Worm (Caenorhabditis elegans) whole organism, late embryonic: ENCODE measurements around the gene F08G12.1.

Experiments
- K02D7.2 ChIP-seq: sonication (generic microtip); optimal IDR thresholded peaks from 2 replicates; lab custom pipeline; 2017; ENCODE audit warnings: mild to moderate bottlenecking, missing genetic modification characterization, missing compliant biosample characterization
- K09A11.1 ChIP-seq: sonication (generic microtip); optimal IDR thresholded peaks from 2 replicates; lab custom pipeline; 2017; ENCODE audit warnings: antibody characterized with exemption, mild to moderate bottlenecking, missing genetic modification characterization, missing compliant biosample characterization; ENCODE audit not compliant: insufficient read depth
- ahr-1 ChIP-seq: sonication (generic microtip); optimal IDR thresholded peaks from 2 replicates; lab custom pipeline; 2016; ENCODE audit warnings: missing genetic modification characterization, missing compliant biosample characterization
- ceh-14 ChIP-seq: sonication (generic microtip); optimal IDR thresholded peaks from 2 replicates; lab custom pipeline; 2016; ENCODE audit warnings: missing genotype, missing genetic modification characterization, missing compliant biosample characterization
- ceh-19 ChIP-seq: fragments of 200-800 bp; sonication (Bioruptor generic); optimal IDR thresholded peaks from 2 replicates; lab custom pipeline; 2018; ENCODE audit warnings: mild to moderate bottlenecking, missing genetic modification characterization, missing compliant biosample characterization
- ceh-6 ChIP-seq: fragments of 200-800 bp; sonication (Bioruptor generic); optimal IDR thresholded peaks from 2 replicates; lab custom pipeline; 2018; ENCODE audit warnings: mild to moderate bottlenecking, missing genetic modification characterization, missing compliant biosample characterization
- ceh-9 ChIP-seq: sonication (generic microtip); optimal IDR thresholded peaks from 2 replicates; lab custom pipeline; 2016; ENCODE audit warnings: mild to moderate bottlenecking, missing genetic modification characterization, inconsistent platforms, missing compliant biosample characterization
- che-1 ChIP-seq: sonication (generic microtip); optimal IDR thresholded peaks from 2 replicates; lab custom pipeline; 2016; ENCODE audit warnings: mild to moderate bottlenecking, missing genetic modification characterization, missing compliant biosample characterization
- dmd-4 ChIP-seq: sonication (generic microtip); optimal IDR thresholded peaks from 2 replicates; lab custom pipeline; 2016; ENCODE audit warnings: borderline replicate concordance, missing genetic modification characterization, missing compliant biosample characterization
- dve-1 ChIP-seq: sonication (generic microtip); optimal IDR thresholded peaks from 2 replicates; lab custom pipeline; 2017; ENCODE audit warnings: antibody characterized with exemption, mild to moderate bottlenecking, missing genetic modification characterization, missing compliant biosample characterization
- elt-2 ChIP-seq: sonication (generic microtip); optimal IDR thresholded peaks from 2 replicates; lab custom pipeline; 2016; ENCODE audit warnings: missing genetic modification reagents, missing genetic modification characterization, missing compliant biosample characterization
- elt-4 ChIP-seq: sonication (generic microtip); optimal IDR thresholded peaks from 2 replicates; lab custom pipeline; 2016; ENCODE audit warnings: missing genetic modification characterization, missing compliant biosample characterization
- fax-1 ChIP-seq: sonication (generic microtip); optimal IDR thresholded peaks from 2 replicates; lab custom pipeline; 2016; ENCODE audit warnings: missing genotype, missing genetic modification characterization, missing compliant biosample characterization
- hlh-13 ChIP-seq: fragments of 200-800 bp; sonication (Bioruptor generic); optimal IDR thresholded peaks from 2 replicates; lab custom pipeline; 2018; ENCODE audit warnings: mild to moderate bottlenecking, missing genetic modification characterization, missing compliant biosample characterization
- hlh-15 ChIP-seq: sonication (generic microtip); optimal IDR thresholded peaks from 2 replicates; lab custom pipeline; 2016; ENCODE audit warnings: missing genetic modification characterization, missing compliant biosample characterization
- hlh-6 ChIP-seq: sonication (generic microtip); optimal IDR thresholded peaks from 2 replicates; lab custom pipeline; 2016; ENCODE audit warnings: missing genotype, missing genetic modification characterization, missing compliant biosample characterization
- hlh-8 ChIP-seq: sonication (generic microtip); optimal IDR thresholded peaks from 2 replicates; lab custom pipeline; 2016; ENCODE audit warnings: missing genotype, missing genetic modification characterization, missing compliant biosample characterization
- madf-2 ChIP-seq: sonication (generic microtip); optimal IDR thresholded peaks from 2 replicates; lab custom pipeline; 2017; ENCODE audit warnings: missing genetic modification characterization, missing compliant biosample characterization
- nfya-1 ChIP-seq: sonication (generic microtip); optimal IDR thresholded peaks from 2 replicates; lab custom pipeline; 2017; ENCODE audit warnings: missing genetic modification characterization, mild to moderate bottlenecking, missing compliant biosample characterization, antibody characterized with exemption, moderate library complexity
- nhr-11 ChIP-seq: fragments of 150-350 bp; optimal IDR thresholded peaks from 2 replicates; lab custom pipeline; 2014; ENCODE audit warnings: missing biosample characterization, missing genetic modification characterization
- nhr-232 ChIP-seq: sonication (generic microtip); optimal IDR thresholded peaks from 2 replicates; lab custom pipeline; 2016; ENCODE audit warnings: missing genetic modification characterization, missing compliant biosample characterization
- pag-3 ChIP-seq: sonication (generic microtip); optimal IDR thresholded peaks from 2 replicates; lab custom pipeline; 2016; ENCODE audit warnings: missing compliant biosample characterization, missing genetic modification characterization, borderline replicate concordance
- pat-9 ChIP-seq: fragments of 200-800 bp; sonication (Bioruptor generic); optimal IDR thresholded peaks from 2 replicates; lab custom pipeline; 2018; ENCODE audit warnings: mild to moderate bottlenecking, missing genetic modification characterization, moderate library complexity, missing compliant biosample characterization
- pha-2 ChIP-seq: sonication (generic microtip); optimal IDR thresholded peaks from 2 replicates; lab custom pipeline; 2017; ENCODE audit warnings: mild to moderate bottlenecking, missing genetic modification characterization, missing compliant biosample characterization
- pqm-1 ChIP-seq: sonication (generic microtip); optimal IDR thresholded peaks from 2 replicates; lab custom pipeline; 2016; ENCODE audit warnings: missing genetic modification characterization, missing compliant biosample characterization
- pros-1 ChIP-seq: fragments of 150-350 bp; optimal IDR thresholded peaks from 2 replicates; lab custom pipeline; 2014; ENCODE audit warnings: missing biosample characterization, missing genetic modification reagents, missing genetic modification characterization
- rnt-1 ChIP-seq: sonication (generic microtip); optimal IDR thresholded peaks from 2 replicates; lab custom pipeline; 2016; ENCODE audit warnings: missing genetic modification characterization, missing compliant biosample characterization
- tbx-2 ChIP-seq: sonication (generic microtip); optimal IDR thresholded peaks from 2 replicates; lab custom pipeline; 2016; ENCODE audit warnings: missing genetic modification characterization, missing compliant biosample characterization
- tbx-7 ChIP-seq: sonication (generic microtip); optimal IDR thresholded peaks from 2 replicates; lab custom pipeline; 2016; ENCODE audit warnings: missing genotype, missing genetic modification characterization, missing compliant biosample characterization
- unc-3 ChIP-seq, 2 experiments: fragments of 200-800 bp in 1 of 2; sonication (Bioruptor generic) in 1 of 2; sonication (generic microtip) in 1 of 2; conservative IDR thresholded peaks in 1 of 2; optimal IDR thresholded peaks in 1 of 2; 2 replicates each; pipeline versions ENCODE4 v1.3.6 to Lab custom; 2016 to 2022; ENCODE audit warnings: missing compliant biosample characterization in 2 of 2, missing genetic modification characterization in 2 of 2, missing genetic modification reagents in 1 of 2
- unc-42 ChIP-seq: sonication (generic microtip); optimal IDR thresholded peaks from 2 replicates; lab custom pipeline; 2016; ENCODE audit warnings: missing genotype, missing genetic modification characterization, missing compliant biosample characterization
- unc-86 ChIP-seq: sonication (generic microtip); optimal IDR thresholded peaks from 2 replicates; lab custom pipeline; 2016; ENCODE audit warnings: missing genetic modification characterization, missing compliant biosample characterization

Gene F08G12.1

DNA sequence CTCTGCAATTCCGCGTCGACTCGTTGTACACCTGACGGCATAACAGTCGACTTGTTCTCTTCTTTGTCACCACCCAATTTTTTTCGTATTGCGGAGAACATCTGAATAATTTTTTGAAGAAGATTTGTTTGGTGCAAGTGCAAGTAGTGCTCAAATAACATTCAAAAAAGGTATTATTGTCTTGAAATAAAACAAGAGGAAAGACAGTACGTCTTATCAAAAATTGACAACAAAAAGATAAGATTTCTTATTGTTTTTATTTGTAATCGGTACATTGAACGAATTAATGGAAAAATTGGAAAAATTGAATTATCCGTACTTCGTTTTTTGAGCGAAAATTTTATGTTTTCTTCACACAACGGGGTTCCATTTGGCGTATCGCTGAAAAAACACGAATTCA is at the start of gene F08G12.1:
F08G12.1 (minus strand) TSS at position 101 of the 400 bp plus-strand sequence.
- TF ChIP-seq hlh-13 (GFP tag; lab: Kevin White, UChicago) (no peak), nfya-1 (tag; lab: Kevin White, UChicago) (no peak), ceh-6 (GFP tag; lab: Kevin White, UChicago) (no peak), hlh-8 (tag; lab: Kevin White, UChicago) (no peak), unc-3 (GFP tag; conservative IDR thresholded peaks at IDR 0.05; lab: Robert Waterston, UW) (no peak), unc-3 (tag; optimal IDR thresholded peaks at IDR 0.05; lab: Kevin White, UChicago) (no peak)

DNA sequence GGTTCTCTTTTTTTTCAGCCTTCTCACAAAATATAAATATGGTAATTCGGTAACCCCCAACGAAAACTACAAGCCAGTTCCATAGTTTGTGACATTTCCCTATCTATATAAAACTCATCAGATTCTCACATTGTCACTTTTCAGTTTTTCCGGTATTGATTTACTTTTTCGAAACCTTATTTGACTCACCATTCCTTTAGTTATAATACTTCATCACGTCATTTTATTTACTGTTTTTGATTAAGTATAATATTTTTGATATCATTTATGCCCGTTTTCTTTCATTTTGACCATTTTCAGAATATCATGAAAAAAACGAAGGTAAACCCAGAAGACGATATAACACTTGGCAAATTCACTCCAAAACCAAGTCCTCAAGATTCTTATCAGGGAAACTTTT is 46.2 kb upstream of the F08G12.1 start, which contains the start of gene pgp-3:
pgp-3 (plus strand) TSS at position 301 of the 400 bp plus-strand sequence.
- TF ChIP-seq fax-1, result no peak

DNA sequence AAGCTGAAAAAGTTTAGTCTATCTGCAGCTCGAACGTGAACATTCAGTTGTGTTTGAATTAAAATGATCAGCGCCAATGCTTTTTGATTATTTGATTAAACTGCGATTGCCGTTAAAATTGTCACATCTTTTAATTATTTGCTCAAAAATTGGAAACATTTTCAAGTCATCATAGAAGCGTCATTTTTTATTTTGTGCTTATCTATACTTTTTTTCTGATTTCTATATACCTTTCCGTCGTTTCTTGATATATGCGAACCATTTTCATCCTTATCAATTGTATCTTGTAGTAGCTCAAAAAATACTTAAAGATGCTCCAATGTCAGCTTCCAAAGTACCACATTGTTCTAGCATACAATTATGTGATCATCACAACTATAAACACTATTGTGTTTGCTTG is 45.6 kb upstream of the F08G12.1 start:
- no peak for TF ChIP-seq ceh-19 (GFP tag; lab: Kevin White, UChicago)
- no peak for TF ChIP-seq unc-3 (GFP tag; conservative IDR thresholded peaks at IDR 0.05; lab: Robert Waterston, UW)
- no peak for TF ChIP-seq unc-3 (tag; optimal IDR thresholded peaks at IDR 0.05; lab: Kevin White, UChicago)
- TF ChIP-seq madf-2 (tag; lab: Kevin White, UChicago), result no peak
- TF ChIP-seq rnt-1 (tag; lab: Kevin White, UChicago), result no peak
- no peak for TF ChIP-seq pha-2 (tag; lab: Kevin White, UChicago)
- TF ChIP-seq elt-2, result no peak
- no peak for TF ChIP-seq hlh-6 (tag; lab: Kevin White, UChicago)
- no peak for TF ChIP-seq ceh-9
- no peak for TF ChIP-seq pros-1 (tag; lab: Kevin White, UChicago)
- no peak for TF ChIP-seq K02D7.2 (tag; lab: Kevin White, UChicago)
- no peak for TF ChIP-seq nhr-11 (tag; lab: Kevin White, UChicago)
- TF ChIP-seq nfya-1 (tag; lab: Kevin White, UChicago), result no peak
- no peak for TF ChIP-seq hlh-15
- no peak for TF ChIP-seq tbx-7 (tag; lab: Kevin White, UChicago)
- TF ChIP-seq, all 69 proteins: peak for 0

- no peak for TF ChIP-seq ahr-1
- no peak for TF ChIP-seq nhr-11 (tag; lab: Kevin White, UChicago)
- no peak for TF ChIP-seq pqm-1 (tag; lab: Kevin White, UChicago)
- no peak for TF ChIP-seq dve-1 (tag; lab: Kevin White, UChicago)
- TF ChIP-seq che-1 (tag; lab: Kevin White, UChicago), result no peak
- TF ChIP-seq pag-3 (tag; lab: Kevin White, UChicago), result no peak
- TF ChIP-seq K09A11.1 (tag; lab: Kevin White, UChicago), result no peak
Measured at ce11 chrX:11346155-11346554, 40.5 kb upstream of the F08G12.1 start, which contains the start of gene oct-2. Gene oct-2 (plus strand): TSS chrX:11346455.

DNA sequence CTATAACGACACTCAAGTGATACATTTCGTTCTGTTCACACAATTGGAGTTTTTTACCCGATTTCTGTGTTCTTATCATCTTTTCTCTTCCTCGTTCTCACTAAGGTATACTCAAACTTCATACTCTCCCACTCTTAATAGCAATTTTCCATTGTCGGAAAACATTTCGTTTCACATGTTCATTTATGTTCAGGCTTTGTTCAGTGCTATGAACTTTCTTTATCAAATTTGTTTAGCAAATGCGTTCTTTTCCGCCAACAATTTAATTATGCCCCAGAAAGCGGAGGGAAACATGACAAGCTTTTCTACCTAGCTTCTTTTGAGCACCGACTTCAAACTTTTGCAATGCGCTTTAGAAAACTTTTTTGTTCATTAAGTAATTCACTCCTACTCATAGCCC is 39.8 kb upstream of the F08G12.1 start:
- TF ChIP-seq unc-42 (tag; lab: Kevin White, UChicago) (peak; percentile 71), hlh-6 (tag; lab: Kevin White, UChicago) (no peak)

- TF ChIP-seq hlh-8 (tag; lab: Kevin White, UChicago), result no peak
- TF ChIP-seq ceh-14 (tag; lab: Kevin White, UChicago), result no peak
- TF ChIP-seq pat-9, result no peak
- no peak for TF ChIP-seq K09A11.1 (tag; lab: Kevin White, UChicago)
- TF ChIP-seq dve-1 (tag; lab: Kevin White, UChicago), result no peak
- TF ChIP-seq nhr-232 (tag; lab: Kevin White, UChicago), result no peak
- no peak for TF ChIP-seq elt-4 (tag; lab: Kevin White, UChicago)
- TF ChIP-seq pqm-1 (tag; lab: Kevin White, UChicago), result no peak
- TF ChIP-seq che-1 (tag; lab: Kevin White, UChicago), result no peak
- no peak for TF ChIP-seq madf-2 (tag; lab: Kevin White, UChicago)
- TF ChIP-seq tbx-2 (tag; lab: Kevin White, UChicago), result no peak
- no peak for TF ChIP-seq dmd-4 (tag; lab: Kevin White, UChicago)
- TF ChIP-seq unc-86 (tag; lab: Kevin White, UChicago), result no peak
Measured at ce11 chrX:11344899-11345298, 39.2 kb upstream of the F08G12.1 start.
